Fruit fly (Drosophila melanogaster): Measurements from ENCODE around the gene Obp18a.

Obp18a gene

dm6 chrX:19164726-19165125 is 29.1 kb upstream of the Obp18a start (continued):
- TF ChIP-seq CG8089 (GFP tag; optimal IDR thresholded peaks at IDR 0.05) (no peak), ac (GFP tag; optimal IDR thresholded peaks at IDR 0.05) (no peak), B-H2 (GFP tag; optimal IDR thresholded peaks at IDR 0.05) (no peak), HLHmδ (GFP tag; optimal IDR thresholded peaks at IDR 0.05) (no peak), h (optimal IDR thresholded peaks at IDR 0.05) (no peak), CG13287 (GFP tag; IDR thresholded peaks at IDR 0.05; ENCODE audit: partially characterized antibody) (no peak), insv (GFP tag; optimal IDR thresholded peaks at IDR 0.05) (no peak), Max (GFP tag; optimal IDR thresholded peaks at IDR 0.05) (no peak), al (GFP tag; IDR thresholded peaks at IDR 0.05) (no peak), shn (GFP tag; optimal IDR thresholded peaks at IDR 0.05) (no peak), hbn (GFP tag; IDR thresholded peaks at IDR 0.05; ENCODE audit: partially characterized antibody) (no peak), gro (GFP tag; optimal IDR thresholded peaks at IDR 0.05) (no peak), Fer2 (tag; optimal IDR thresholded peaks at IDR 0.05) (no peak), sim (GFP tag; IDR thresholded peaks at IDR 0.05) (no peak), ato (GFP tag; IDR thresholded peaks at IDR 0.05; ENCODE audit: partially characterized antibody) (no peak), sug (tag; optimal IDR thresholded peaks at IDR 0.05) (no peak), CG17186 (GFP tag; optimal IDR thresholded peaks at IDR 0.05) (no peak), cwo (GFP tag; optimal IDR thresholded peaks at IDR 0.05) (no peak), gt (GFP tag; IDR thresholded peaks at IDR 0.05) (no peak), Doc2 (GFP tag; IDR thresholded peaks at IDR 0.05) (no peak), CG16863 (GFP tag; optimal IDR thresholded peaks at IDR 0.05) (no peak), E2f1 (GFP tag; IDR thresholded peaks at IDR 0.05) (no peak), CG1024 (GFP tag; IDR thresholded peaks at IDR 0.05) (no peak), zfh1 (GFP tag; IDR thresholded peaks at IDR 0.05) (no peak), cato (GFP tag; optimal IDR thresholded peaks at IDR 0.05; ENCODE audit: borderline replicate concordance) (no peak), CG1603 (tag; optimal IDR thresholded peaks at IDR 0.05) (no peak), Blimp-1 (GFP tag; optimal IDR thresholded peaks at IDR 0.05) (peak; percentile 4), fu2 (GFP tag; optimal IDR thresholded peaks at IDR 0.05) (no peak), trem (tag; optimal IDR thresholded peaks at IDR 0.05) (no peak), CG9727 (GFP tag; optimal IDR thresholded peaks at IDR 0.05) (no peak), CG12769 (tag; optimal IDR thresholded peaks at IDR 0.05) (no peak), tin (GFP tag; optimal IDR thresholded peaks at IDR 0.05) (no peak), CG7963 (GFP tag; IDR thresholded peaks at IDR 0.05; ENCODE audit: partially characterized antibody) (no peak), Ssrp (tag; optimal IDR thresholded peaks at IDR 0.05) (no peak), tio (GFP tag; optimal IDR thresholded peaks at IDR 0.05) (peak; percentile 37), CG17385 (GFP tag; optimal IDR thresholded peaks at IDR 0.05) (peak; percentile 1), bowl (GFP tag; IDR thresholded peaks at IDR 0.05) (no peak), C15 (GFP tag; IDR thresholded peaks at IDR 0.05) (no peak), toy (GFP tag; IDR thresholded peaks at IDR 0.05) (no peak), CG10147 (GFP tag; optimal IDR thresholded peaks at IDR 0.05) (no peak), gfzf (GFP tag; optimal IDR thresholded peaks at IDR 0.05) (no peak), ATbp (GFP tag; optimal IDR thresholded peaks at IDR 0.05) (peak; percentile 28), nmo (GFP tag; optimal IDR thresholded peaks at IDR 0.05) (peak; percentile 14), CG11247 (GFP tag; IDR thresholded peaks at IDR 0.05) (no peak), Eip74EF (GFP tag; optimal IDR thresholded peaks at IDR 0.05) (no peak), CG4820 (GFP tag; optimal IDR thresholded peaks at IDR 0.05) (no peak), ems (GFP tag; optimal IDR thresholded peaks at IDR 0.05) (peak; percentile 5), CG30431 (GFP tag; optimal IDR thresholded peaks at IDR 0.05) (no peak), crol (GFP tag; IDR thresholded peaks at IDR 0.05) (no peak), CG34422 (GFP tag; IDR thresholded peaks at IDR 0.05) (no peak), tx (GFP tag; optimal IDR thresholded peaks at IDR 0.05) (no peak), CG12236 (GFP tag; optimal IDR thresholded peaks at IDR 0.05) (peak; percentile 21)
